Worm (Caenorhabditis elegans): ENCODE measurements around the gene str-46.

- TF ChIP-seq pha-4 (tag; optimal IDR thresholded peaks at IDR 0.05) = no peak
- TF ChIP-seq ceh-45 (GFP tag; IDR thresholded peaks at IDR 0.05) = no peak
These were observed 44.3 kb downstream of the str-46 start, which contains the start of gene srj-57 for ce11 chrV:2855473-2855872.
